Worm (Caenorhabditis elegans) whole organism, L4 larva: ENCODE results near the gene irk-2.

Experiments used
- D1046.2 ChIP-seq: fragments of 200-800 bp; sonication (Bioruptor generic); IDR thresholded peaks from 2 replicates; pipeline ENCODE4 v1.3.6; 2022; ENCODE audit warnings: missing genetic modification characterization, missing compliant biosample characterization
- F26F4.8 ChIP-seq: fragments of 200-800 bp; sonication (Bioruptor generic); conservative IDR thresholded peaks from 2 replicates; pipeline ENCODE4 v1.3.6; 2022; ENCODE audit warnings: missing genetic modification characterization, missing compliant biosample characterization
- F37D6.2 ChIP-seq: sonication (generic microtip); optimal IDR thresholded peaks from 2 replicates; lab custom pipeline; 2016; ENCODE audit warnings: mild to moderate bottlenecking, missing genetic modification characterization, missing compliant biosample characterization
- F44E2.7 ChIP-seq: fragments of 200-800 bp; sonication (Bioruptor generic); IDR thresholded peaks from 2 replicates; pipeline ENCODE4 v2.1.2; 2022; ENCODE audit warnings: missing genetic modification characterization, missing compliant biosample characterization
- Y105C5A.15 ChIP-seq: fragments of 200-800 bp; sonication (Bioruptor generic); IDR thresholded peaks from 2 replicates; pipeline ENCODE4 v1.3.6; 2022; ENCODE audit warnings: missing genetic modification characterization, missing compliant biosample characterization
- Y5F2A.4 ChIP-seq: fragments of 200-800 bp; sonication (Bioruptor generic); optimal IDR thresholded peaks from 2 replicates; lab custom pipeline; 2018; ENCODE audit warnings: mild to moderate bottlenecking, missing genetic modification characterization, missing compliant biosample characterization
- ZK337.2 ChIP-seq: fragments of 200-800 bp; sonication (Bioruptor generic); IDR thresholded peaks from 2 replicates; pipeline ENCODE4 v1.3.6; 2022; ENCODE audit warnings: missing genetic modification reagents, missing genetic modification characterization, missing compliant biosample characterization
- ZK546.5 ChIP-seq, 2 experiments: sonication (generic microtip); optimal IDR thresholded peaks; 2 replicates each; lab custom pipeline; 2017; ENCODE audit warnings: missing biosample characterization in 2 of 2, missing genetic modification characterization in 2 of 2
- aha-1 ChIP-seq: fragments of 150-350 bp; peaks from one replicate; lab custom pipeline; 2014; ENCODE audit warnings: missing biosample characterization, missing genetic modification characterization
- aly-2 ChIP-seq: sonication (generic microtip); optimal IDR thresholded peaks from 2 replicates; lab custom pipeline; 2018; ENCODE audit warnings: missing biosample characterization, missing genetic modification characterization
- ceh-28 ChIP-seq: fragments of 150-350 bp; optimal IDR thresholded peaks from 2 replicates; lab custom pipeline; 2014; ENCODE audit warnings: missing biosample characterization, missing genetic modification reagents, missing genetic modification characterization
- ceh-82 ChIP-seq: sonication (generic microtip); optimal IDR thresholded peaks from 2 replicates; lab custom pipeline; 2017; ENCODE audit warnings: missing biosample characterization, missing genetic modification characterization
- ces-1 ChIP-seq: fragments of 150-350 bp; sonication (generic microtip); optimal IDR thresholded peaks from 4 replicates; lab custom pipeline; 2014; ENCODE audit warnings: missing biosample characterization, missing genetic modification reagents, missing genetic modification characterization
- ctbp-1 ChIP-seq: fragments of 200-800 bp; sonication (Bioruptor generic); IDR thresholded peaks from 2 replicates; pipeline ENCODE4 v1.3.6; 2022; ENCODE audit warnings: missing genetic modification reagents, missing genetic modification characterization, missing compliant biosample characterization
- daf-12 ChIP-seq: fragments of 150-350 bp; optimal IDR thresholded peaks from 2 replicates; lab custom pipeline; 2014; ENCODE audit warnings: missing biosample characterization, missing genetic modification reagents, missing genetic modification characterization
- daf-16 ChIP-seq, 3 experiments: sonication (generic microtip); optimal IDR thresholded peaks; 2 replicates each; lab custom pipeline; 2016 to 2017; ENCODE audit warnings: missing genetic modification characterization in 3 of 3, missing genetic modification reagents in 3 of 3, mild to moderate bottlenecking in 2 of 3, missing compliant biosample characterization in 2 of 3, missing biosample characterization in 1 of 3, moderate library complexity in 1 of 3
- dmd-6 ChIP-seq: fragments of 200-800 bp; sonication (Bioruptor generic); IDR thresholded peaks from 2 replicates; pipeline ENCODE4 v1.3.6; 2022; ENCODE audit warnings: missing genetic modification reagents, missing genetic modification characterization, missing compliant biosample characterization
- dve-1 ChIP-seq: sonication (generic microtip); optimal IDR thresholded peaks from 2 replicates; lab custom pipeline; 2017; ENCODE audit warnings: antibody characterized with exemption, mild to moderate bottlenecking, missing genetic modification characterization, missing compliant biosample characterization; ENCODE audit not compliant: insufficient read depth
- hif-1 ChIP-seq, 2 experiments: sonication (generic microtip); optimal IDR thresholded peaks; 2 replicates each; lab custom pipeline; 2016 to 2017; ENCODE audit warnings: missing compliant biosample characterization in 2 of 2, missing genetic modification characterization in 2 of 2, missing genetic modification reagents in 2 of 2, missing genotype in 2 of 2, mild to moderate bottlenecking in 1 of 2
- hlh-30 ChIP-seq: sonication (generic microtip); optimal IDR thresholded peaks from 2 replicates; lab custom pipeline; 2017; ENCODE audit warnings: antibody characterized with exemption, mild to moderate bottlenecking, missing genetic modification characterization, missing compliant biosample characterization; ENCODE audit not compliant: insufficient read depth
- hmg-1.1 ChIP-seq: fragments of 200-800 bp; sonication (Bioruptor generic); IDR thresholded peaks from 2 replicates; pipeline ENCODE4 v1.3.6; 2022; ENCODE audit warnings: missing genetic modification reagents, missing genetic modification characterization, missing compliant biosample characterization
- lim-7 ChIP-seq: fragments of 200-800 bp; sonication (Bioruptor generic); IDR thresholded peaks from 2 replicates; pipeline ENCODE4 v1.3.6; 2022; ENCODE audit warnings: missing genetic modification characterization, missing compliant biosample characterization
- lin-29 ChIP-seq: fragments of 200-800 bp; sonication (Bioruptor generic); IDR thresholded peaks from 2 replicates; pipeline ENCODE4 v1.3.6; 2022; ENCODE audit warnings: missing genetic modification reagents, missing genetic modification characterization, missing compliant biosample characterization
- lir-3 ChIP-seq: sonication (generic microtip); optimal IDR thresholded peaks from 2 replicates; lab custom pipeline; 2016; ENCODE audit warnings: mild to moderate bottlenecking, missing genetic modification characterization, missing compliant biosample characterization
- lsy-2 ChIP-seq, 2 experiments: fragments of 150-350 bp in 1 of 2; sonication (generic microtip) in 1 of 2; optimal IDR thresholded peaks; 2 replicates each; lab custom pipeline; 2014 to 2017; ENCODE audit warnings: missing biosample characterization in 2 of 2, missing genetic modification characterization in 2 of 2
- madf-9 ChIP-seq: fragments of 200-800 bp; sonication (Bioruptor generic); conservative IDR thresholded peaks from 2 replicates; pipeline ENCODE4 v1.3.6; 2022; ENCODE audit warnings: missing genetic modification reagents, missing genetic modification characterization, missing compliant biosample characterization
- mdl-1 ChIP-seq, 2 experiments: fragments of 150-350 bp in 1 of 2; sonication (generic microtip) in 1 of 2; optimal IDR thresholded peaks; 2 replicates each; lab custom pipeline; 2014 to 2017; ENCODE audit warnings: missing biosample characterization in 2 of 2, missing genetic modification characterization in 2 of 2
- mep-1 ChIP-seq: fragments of 150-350 bp; sonication (generic microtip); optimal IDR thresholded peaks from 3 replicates; lab custom pipeline; 2014; ENCODE audit warnings: missing biosample characterization, missing genetic modification characterization
- mxl-2 ChIP-seq: fragments of 200-800 bp; sonication (Bioruptor generic); conservative IDR thresholded peaks from 2 replicates; pipeline ENCODE4 v1.3.6; 2022; ENCODE audit warnings: missing genetic modification reagents, missing genetic modification characterization, missing compliant biosample characterization
- nhr-11 ChIP-seq: fragments of 150-350 bp; optimal IDR thresholded peaks from 2 replicates; lab custom pipeline; 2014; ENCODE audit warnings: missing biosample characterization, missing genetic modification characterization
- nhr-237 ChIP-seq: sonication (generic microtip); optimal IDR thresholded peaks from 2 replicates; lab custom pipeline; 2017; ENCODE audit warnings: missing biosample characterization, missing genetic modification characterization
- nhr-42 ChIP-seq: fragments of 200-800 bp; sonication (Bioruptor generic); IDR thresholded peaks from 2 replicates; pipeline ENCODE4 v1.3.6; 2022; ENCODE audit warnings: missing genetic modification characterization, missing compliant biosample characterization
- nhr-48 ChIP-seq: sonication (generic microtip); optimal IDR thresholded peaks from 2 replicates; lab custom pipeline; 2016; ENCODE audit warnings: mild to moderate bottlenecking, missing genetic modification characterization, missing compliant biosample characterization
- nhr-76 ChIP-seq: fragments of 150-350 bp; optimal IDR thresholded peaks from 2 replicates; lab custom pipeline; 2014; ENCODE audit warnings: missing biosample characterization, missing genetic modification characterization
- nhr-77 ChIP-seq: fragments of 150-350 bp; optimal IDR thresholded peaks from 2 replicates; lab custom pipeline; 2014; ENCODE audit warnings: missing biosample characterization, missing genetic modification characterization
- php-3 ChIP-seq: fragments of 200-800 bp; sonication (Bioruptor generic); IDR thresholded peaks from 2 replicates; pipeline ENCODE4 v1.3.6; 2022; ENCODE audit warnings: missing genetic modification reagents, missing genetic modification characterization, missing compliant biosample characterization
- rbr-2 ChIP-seq: sonication (generic microtip); optimal IDR thresholded peaks from 2 replicates; lab custom pipeline; 2016; ENCODE audit warnings: missing genotype, missing genetic modification characterization, missing compliant biosample characterization
- set-16 ChIP-seq: fragments of 200-800 bp; sonication (Bioruptor generic); IDR thresholded peaks from 2 replicates; pipeline ENCODE4 v1.3.6; 2022; ENCODE audit warnings: missing genetic modification reagents, missing genetic modification characterization, missing compliant biosample characterization
- tra-1 ChIP-seq: fragments of 200-800 bp; sonication (Bioruptor generic); IDR thresholded peaks from 2 replicates; pipeline ENCODE4 v1.3.6; 2022; ENCODE audit warnings: missing genetic modification reagents, missing genetic modification characterization, missing compliant biosample characterization
- unc-39 ChIP-seq: sonication (generic microtip); optimal IDR thresholded peaks from 2 replicates; lab custom pipeline; 2017; ENCODE audit warnings: missing biosample characterization, missing genetic modification characterization
- unc-62 ChIP-seq, 3 experiments: fragments of 150-350 bp in 1 of 3; sonication (generic microtip); optimal IDR thresholded peaks in 2 of 3; peaks in 1 of 3; 1 replicate in 1 of 3; 2 replicates in 2 of 3; lab custom pipeline; 2014 to 2017; ENCODE audit warnings: missing biosample characterization in 3 of 3, missing genetic modification characterization in 3 of 3, missing genetic modification reagents in 3 of 3, missing genotype in 1 of 3

Gene irk-2

ce11 chrX:666125-666524, 48.2 kb downstream of the irk-2 start, which contains the start of gene T19D7.5:
TSS of gene T19D7.5 (minus strand) at chrX:666225.
- TF ChIP-seq unc-62 (GFP tag; optimal IDR thresholded peaks at IDR 0.05 in 1 of 2; lab: Kevin White, UChicago) (no peak), unc-62 (tag; optimal IDR thresholded peaks at IDR 0.05; lab: Kevin White, UChicago) (no peak), aha-1 (peak; percentile 11)
- TF ChIP-seq, all 104 proteins: peak for 1

ce11 chrX:661727-662330, 52.5 kb downstream of the irk-2 start, which contains the start of gene rund-1:
TSS of gene rund-1 (minus strand) at chrX:661777.
- TF ChIP-seq madf-9 (GFP tag; lab: Robert Waterston, UW) (no peak), Y105C5A.15 (GFP tag; lab: Robert Waterston, UW) (no peak), php-3 (GFP tag; lab: Robert Waterston, UW) (no peak), ceh-82 (tag; lab: Kevin White, UChicago) (no peak), nhr-76 (tag; lab: Kevin White, UChicago) (no peak), aly-2 (tag; lab: Kevin White, UChicago) (no peak), ceh-28 (no peak), nhr-11 (tag; lab: Kevin White, UChicago) (peak; percentile 73), lsy-2 (tag; optimal IDR thresholded peaks at IDR 0.05; lab: Kevin White, UChicago) (peak in 1 of 2 experiments; percentile 57), ces-1 (no peak), dmd-6 (peak; percentile 48), daf-16 (GFP tag; optimal IDR thresholded peaks at IDR 0.05; lab: Kevin White, UChicago) (no peak), daf-16 (tag; optimal IDR thresholded peaks at IDR 0.05; lab: Kevin White, UChicago) (peak; percentile 44), Y5F2A.4 (GFP tag; lab: Kevin White, UChicago) (no peak), daf-12 (tag; lab: Kevin White, UChicago) (no peak), dve-1 (tag; lab: Kevin White, UChicago) (peak; percentile 58), nhr-42 (GFP tag; lab: Robert Waterston, UW) (no peak), D1046.2 (no peak), mxl-2 (GFP tag; lab: Robert Waterston, UW) (no peak), ZK337.2 (GFP tag; lab: Robert Waterston, UW) (no peak), nhr-77 (tag; lab: Kevin White, UChicago) (no peak), F26F4.8 (no peak), ctbp-1 (GFP tag; lab: Robert Waterston, UW) (no peak), nhr-237 (tag; lab: Kevin White, UChicago) (no peak), mdl-1 (tag; optimal IDR thresholded peaks at IDR 0.05; lab: Kevin White, UChicago) (peak in 1 of 2 experiments; percentile 61), unc-39 (tag; lab: Kevin White, UChicago) (no peak), F37D6.2 (tag; lab: Kevin White, UChicago) (peak; percentile 15), rbr-2 (tag; lab: Kevin White, UChicago) (peak; percentile 53), lir-3 (no peak), mep-1 (tag; lab: Kevin White, UChicago) (peak; percentile 48), F44E2.7 (GFP tag; lab: Robert Waterston, UW) (no peak), hif-1 (tag; optimal IDR thresholded peaks at IDR 0.05; lab: Kevin White, UChicago) (peak in 1 of 2 experiments; percentile 39), ZK546.5 (tag; optimal IDR thresholded peaks at IDR 0.05; lab: Kevin White, UChicago) (no peak), hmg-1.1 (GFP tag; lab: Robert Waterston, UW) (peak; percentile 66), nhr-48 (tag; lab: Kevin White, UChicago) (no peak), hlh-30 (peak; percentile 68)

- TF ChIP-seq tra-1 (GFP tag; lab: Robert Waterston, UW) (no peak), lin-29 (no peak), unc-62 (GFP tag; optimal IDR thresholded peaks at IDR 0.05 in 1 of 2; lab: Kevin White, UChicago) (no peak), unc-62 (tag; optimal IDR thresholded peaks at IDR 0.05; lab: Kevin White, UChicago) (no peak), lim-7 (GFP tag; lab: Robert Waterston, UW) (no peak), set-16 (GFP tag; lab: Robert Waterston, UW) (no peak), mdl-1 (tag; optimal IDR thresholded peaks at IDR 0.05; lab: Kevin White, UChicago) (no peak)
These were observed 58.4 kb downstream of the irk-2 start, which contains the start of gene lpr-7 for ce11 chrX:655884-656283. TSS of gene lpr-7 (plus strand) at chrX:656184.
